Worm (Caenorhabditis elegans) whole organism, L4 larva: ENCODE results near the gene uvs-1.

ENCODE experiments used
- F49E8.2 ChIP-seq: sonication (generic microtip); optimal IDR thresholded peaks from 2 replicates; lab custom pipeline; 2016; ENCODE audit warnings: missing compliant biosample characterization, mild to moderate bottlenecking, missing genetic modification characterization, borderline replicate concordance
- ZK546.5 ChIP-seq, 2 experiments: sonication (generic microtip); optimal IDR thresholded peaks; 2 replicates each; lab custom pipeline; 2017; ENCODE audit warnings: missing biosample characterization in 2 of 2, missing genetic modification characterization in 2 of 2
- ama-1 ChIP-seq: fragments of 150-350 bp; optimal IDR thresholded peaks from 2 replicates; lab custom pipeline; 2014; ENCODE audit warnings: inconsistent platforms, mixed read lengths
- ces-1 ChIP-seq: fragments of 150-350 bp; sonication (generic microtip); optimal IDR thresholded peaks from 4 replicates; lab custom pipeline; 2014; ENCODE audit warnings: missing biosample characterization, missing genetic modification reagents, missing genetic modification characterization
- nhr-102 ChIP-seq: sonication (generic microtip); optimal IDR thresholded peaks from 2 replicates; lab custom pipeline; 2016; ENCODE audit warnings: mild to moderate bottlenecking, missing genetic modification characterization, moderate library complexity, missing compliant biosample characterization
- nhr-42 ChIP-seq: fragments of 200-800 bp; sonication (Bioruptor generic); IDR thresholded peaks from 2 replicates; pipeline ENCODE4 v1.3.6; 2022; ENCODE audit warnings: missing genetic modification characterization, missing compliant biosample characterization
- pha-4 ChIP-seq, 2 experiments: fragments of 150-350 bp in 1 of 2; fragments of 200-800 bp in 1 of 2; sonication (Bioruptor generic) in 1 of 2; IDR thresholded peaks in 1 of 2; optimal IDR thresholded peaks in 1 of 2; 2 replicates each; pipeline versions ENCODE4 v1.3.6 to Lab custom; 2014 to 2022; ENCODE audit warnings: missing genetic modification characterization in 2 of 2, missing genetic modification reagents in 2 of 2, missing biosample characterization in 1 of 2, missing compliant biosample characterization in 1 of 2

ce11 chrV:7839485-7839884, 35.5 kb upstream of the uvs-1 start, which contains the start of gene C37C3.12:
- no peak for TF ChIP-seq ZK546.5 (tag; optimal IDR thresholded peaks at IDR 0.05; lab: Kevin White, UChicago)
- no peak for TF ChIP-seq ama-1 (lab: Kevin White, UChicago)
- no peak for TF ChIP-seq nhr-42 (GFP tag; lab: Robert Waterston, UW)
- no peak for TF ChIP-seq F49E8.2 (tag; lab: Kevin White, UChicago)
- no peak for TF ChIP-seq ces-1 (GFP tag; lab: Kevin White, UChicago)
- TF ChIP-seq nhr-102 (tag; lab: Kevin White, UChicago): no peak
- no peak for TF ChIP-seq pha-4 (GFP tag; IDR thresholded peaks at IDR 0.05; lab: Robert Waterston, UW)
- TF ChIP-seq pha-4 (tag; optimal IDR thresholded peaks at IDR 0.05; lab: Kevin White, UChicago): no peak
